Fruit fly (Drosophila melanogaster): ENCODE measurements around the gene CAH2.
A peak's percentile ranks its signal among the peaks of the same experiment; 100 is the strongest.

CAH2 gene

DNA sequence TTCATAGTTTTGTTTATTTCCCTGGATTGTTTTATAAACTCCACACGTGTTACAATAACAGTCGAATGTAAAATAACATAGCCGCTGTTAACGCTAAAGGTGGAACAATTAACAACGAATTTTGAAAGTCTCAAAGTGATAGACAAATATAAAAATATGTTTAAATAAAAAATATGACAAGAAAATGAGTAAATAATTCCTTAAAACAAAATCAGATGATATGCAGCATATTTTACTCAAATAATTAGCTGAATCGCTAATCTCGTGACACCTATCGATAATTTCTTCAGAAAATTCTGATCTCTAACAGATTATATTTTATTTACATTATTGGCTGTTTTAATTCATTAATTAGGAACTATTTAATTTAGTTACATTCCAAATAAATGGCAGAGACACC lies 40.8 kb upstream of the CAH2 start, which contains the start of the genes CG5645 and Atg12:
Gene CG5645, minus strand, starts transcription at position 77 of the 400 bp plus-strand sequence.
Gene Atg12, plus strand, starts transcription at position 338 of the 400 bp plus-strand sequence.
- TF ChIP-seq gcm (GFP tag; optimal IDR thresholded peaks at IDR 0.05), result peak; percentile 56
- peak; percentile 58 for TF ChIP-seq CG18764 (GFP tag; optimal IDR thresholded peaks at IDR 0.05)
- peak; percentile 74; the same call in 1 of the 2 replicates for TF ChIP-seq CG32532 (GFP tag; IDR thresholded peaks at IDR 0.05)
- TF ChIP-seq CG12391 (tag; optimal IDR thresholded peaks at IDR 0.05), result peak; percentile 78
- TF ChIP-seq CG3281 (GFP tag; optimal IDR thresholded peaks at IDR 0.05), result peak; percentile 58
- TF ChIP-seq eve (GFP tag; optimal IDR thresholded peaks at IDR 0.05), result no peak
- TF ChIP-seq CG10959 (GFP tag; IDR thresholded peaks at IDR 0.05), result no peak
- no peak for TF ChIP-seq Hand (GFP tag; optimal IDR thresholded peaks at IDR 0.05)
- no peak for TF ChIP-seq CG12071 (GFP tag; optimal IDR thresholded peaks at IDR 0.05)
- no peak for TF ChIP-seq oc (tag; optimal IDR thresholded peaks at IDR 0.05)
- no peak for TF ChIP-seq CG2202 (tag; optimal IDR thresholded peaks at IDR 0.05)
- TF ChIP-seq sens (GFP tag), result peak; percentile 78
- TF ChIP-seq ac (GFP tag; optimal IDR thresholded peaks at IDR 0.05), result no peak
- TF ChIP-seq Adf1 (GFP tag; IDR thresholded peaks at IDR 0.05), result no peak
- TF ChIP-seq tio (GFP tag; optimal IDR thresholded peaks at IDR 0.05), result peak; percentile 8
- no peak for TF ChIP-seq CG8944 (GFP tag; optimal IDR thresholded peaks at IDR 0.05)
- no peak for TF ChIP-seq croc (GFP tag; conservative IDR thresholded peaks at IDR 0.05)
- no peak for TF ChIP-seq crc (GFP tag; optimal IDR thresholded peaks at IDR 0.05)
- peak; percentile 61 for TF ChIP-seq CG9817 (tag; optimal IDR thresholded peaks at IDR 0.05)
- TF ChIP-seq PHDP (tag; optimal IDR thresholded peaks at IDR 0.05), result peak; percentile 54
- TF ChIP-seq Doc2 (GFP tag; IDR thresholded peaks at IDR 0.05), result no peak
- TF ChIP-seq hbn (GFP tag; IDR thresholded peaks at IDR 0.05; ENCODE audit: partially characterized antibody), result peak; percentile 69
- peak; percentile 44 for TF ChIP-seq CG1603 (tag; optimal IDR thresholded peaks at IDR 0.05)
- TF ChIP-seq Hr51 (GFP tag; optimal IDR thresholded peaks at IDR 0.05), result peak in 1 of 2 experiments; percentile 39
- TF ChIP-seq lbe (GFP tag; optimal IDR thresholded peaks at IDR 0.05), result peak; percentile 33
- peak; percentile 3 to 65 for TF ChIP-seq dpn (GFP tag; optimal IDR thresholded peaks at IDR 0.05)
- TF ChIP-seq chn (GFP tag; optimal IDR thresholded peaks at IDR 0.05), result no peak
- no peak for TF ChIP-seq Atf-2 (GFP tag; optimal IDR thresholded peaks at IDR 0.05)
- TF ChIP-seq CG31388 (GFP tag; optimal IDR thresholded peaks at IDR 0.05), result peak; percentile 14
- peak; percentile 73 for TF ChIP-seq unpg (GFP tag; optimal IDR thresholded peaks at IDR 0.05)
- TF ChIP-seq CG4617 (GFP tag; optimal IDR thresholded peaks at IDR 0.05; ENCODE audit: borderline replicate concordance), result peak; percentile 81
- TF ChIP-seq CG6254 (GFP tag; optimal IDR thresholded peaks at IDR 0.05), result peak; percentile 17
- no peak for TF ChIP-seq CG9437 (GFP tag; optimal IDR thresholded peaks at IDR 0.05)
- TF ChIP-seq Abd-B (GFP tag; optimal IDR thresholded peaks at IDR 0.05), result peak; percentile 70
- no peak; the same call in 1 of the 2 replicates for TF ChIP-seq lmd (GFP tag; IDR thresholded peaks at IDR 0.05)
- TF ChIP-seq Antp (GFP tag; optimal IDR thresholded peaks at IDR 0.05), result no peak
- TF ChIP-seq pzg (GFP tag; optimal IDR thresholded peaks at IDR 0.05), result peak; percentile 40
- peak; percentile 22 for TF ChIP-seq YL-1 (GFP tag; optimal IDR thresholded peaks at IDR 0.05)
- no peak for TF ChIP-seq schlank (tag; optimal IDR thresholded peaks at IDR 0.05)
- TF ChIP-seq CG12104 (GFP tag; optimal IDR thresholded peaks at IDR 0.05), result peak; percentile 39
- peak; percentile 82 for TF ChIP-seq CG34224 (GFP tag; IDR thresholded peaks at IDR 0.05; ENCODE audit: partially characterized antibody)
- TF ChIP-seq Sry-β (GFP tag; optimal IDR thresholded peaks at IDR 0.05), result peak; percentile 17
- no peak for TF ChIP-seq CG2199 (GFP tag; IDR thresholded peaks at IDR 0.05)
- TF ChIP-seq CkIIα-i1 (GFP tag; IDR thresholded peaks at IDR 0.05), result no peak
- peak; percentile 94 for TF ChIP-seq Dll (GFP tag; IDR thresholded peaks at IDR 0.05; ENCODE audit: partially characterized antibody)
- 0 out of 2 replicates have a peak, but pooled peaks have one; percentile 2 for TF ChIP-seq Ravus (GFP tag; IDR thresholded peaks at IDR 0.05)
- no peak for TF ChIP-seq gce (GFP tag; IDR thresholded peaks at IDR 0.05)
- no peak for TF ChIP-seq Optix (GFP tag; IDR thresholded peaks at IDR 0.05)
- TF ChIP-seq az2 (GFP tag; optimal IDR thresholded peaks at IDR 0.05), result peak; percentile 49
- peak; percentile 10 for TF ChIP-seq Xbp1 (GFP tag; optimal IDR thresholded peaks at IDR 0.05)
- TF ChIP-seq CG14710 (tag; optimal IDR thresholded peaks at IDR 0.05), result peak; percentile 86
